Fruit fly (Drosophila melanogaster): ENCODE measurements around the gene CG44836.

dm6 chr3L:16429451-16429850, 29.4 kb upstream of the CG44836 start:
- TF ChIP-seq CG8478 (optimal IDR thresholded peaks at IDR 0.05) (no peak), CTCF (optimal IDR thresholded peaks at IDR 0.05) (no peak)
